Fruit fly (Drosophila melanogaster) whole organism, embryonic: ENCODE results near the gene CG11699.

Experiments
- CG11456 ChIP-seq: fragments of 200-800 bp; sonication (Bioruptor generic); IDR thresholded peaks from 3 replicates; pipeline ENCODE4 v1.3.6; 2022; ENCODE audit warnings: missing biosample characterization, missing genetic modification characterization
- CG11696 ChIP-seq: fragments of 200-800 bp; sonication (Bioruptor generic); IDR thresholded peaks from 2 replicates; pipeline ENCODE4 v1.3.6; 2022; ENCODE audit warnings: missing biosample characterization, missing genetic modification characterization
- CG12391 ChIP-seq: fragments of 200-800 bp; sonication (Bioruptor generic); optimal IDR thresholded peaks from 3 replicates; lab custom pipeline; 2018; ENCODE audit warnings: missing biosample characterization, mild to moderate bottlenecking, missing genetic modification characterization, moderate library complexity
- CG13123 ChIP-seq: fragments of 200-800 bp; sonication (Bioruptor generic); optimal IDR thresholded peaks from 2 replicates; lab custom pipeline; 2016; ENCODE audit warnings: missing biosample characterization, missing genetic modification characterization
- CG13424 ChIP-seq: fragments of 200-800 bp; sonication (Bioruptor generic); optimal IDR thresholded peaks from 2 replicates; lab custom pipeline; 2019; ENCODE audit warnings: missing biosample characterization, mild to moderate bottlenecking, missing genetic modification characterization, moderate library complexity
- CG14014 ChIP-seq: fragments of 200-800 bp; sonication (Bioruptor generic); IDR thresholded peaks from 2 replicates; pipeline ENCODE4 v1.3.6; 2022; ENCODE audit warnings: missing biosample characterization, missing genetic modification characterization
- CG14710 ChIP-seq: fragments of 200-800 bp; sonication (Bioruptor generic); optimal IDR thresholded peaks from 3 replicates; lab custom pipeline; 2019; ENCODE audit warnings: missing biosample characterization, mild to moderate bottlenecking, missing genetic modification characterization, moderate library complexity
- CG17359 ChIP-seq: fragments of 200-800 bp; sonication (Bioruptor generic); optimal IDR thresholded peaks from 3 replicates; lab custom pipeline; 2018; ENCODE audit warnings: missing biosample characterization, mild to moderate bottlenecking, missing genetic modification characterization, moderate library complexity
- CG17802 ChIP-seq: fragments of 200-800 bp; sonication (Bioruptor generic); optimal IDR thresholded peaks from 2 replicates; lab custom pipeline; 2018; ENCODE audit warnings: missing biosample characterization, mild to moderate bottlenecking, missing genetic modification characterization, moderate library complexity
- CG18476 ChIP-seq: fragments of 200-800 bp; sonication (Bioruptor generic); optimal IDR thresholded peaks from 2 replicates; lab custom pipeline; 2016; ENCODE audit warnings: missing biosample characterization, mild to moderate bottlenecking, missing genetic modification characterization
- CG2678 ChIP-seq: fragments of 200-800 bp; sonication (Bioruptor generic); optimal IDR thresholded peaks from 3 replicates; lab custom pipeline; 2019; ENCODE audit warnings: missing biosample characterization, mild to moderate bottlenecking, missing genetic modification characterization, moderate library complexity
- CG2875 ChIP-seq: fragments of 200-800 bp; sonication (Bioruptor generic); optimal IDR thresholded peaks from 2 replicates; lab custom pipeline; 2017; ENCODE audit warnings: missing biosample characterization, mild to moderate bottlenecking, missing genetic modification characterization, missing genetic modification reagents
- CG3065 ChIP-seq: fragments of 200-800 bp; sonication (Bioruptor generic); optimal IDR thresholded peaks from 2 replicates; lab custom pipeline; 2016; ENCODE audit warnings: missing biosample characterization, missing genetic modification characterization
- CG34422 ChIP-seq: fragments of 200-800 bp; sonication (Bioruptor generic); IDR thresholded peaks from 3 replicates; pipeline ENCODE4 v1.3.6; 2022; ENCODE audit warnings: missing biosample characterization, missing genetic modification characterization
- CG5245 ChIP-seq: fragments of 200-800 bp; sonication (Bioruptor generic); optimal IDR thresholded peaks from 3 replicates; lab custom pipeline; 2016; ENCODE audit warnings: missing biosample characterization, missing genetic modification characterization
- CG6689 ChIP-seq: fragments of 200-800 bp; sonication (Bioruptor generic); IDR thresholded peaks from 2 replicates; pipeline ENCODE4 v1.3.6; 2022; ENCODE audit warnings: missing biosample characterization, missing genetic modification characterization
- CG7271 ChIP-seq: fragments of 200-800 bp; sonication (Bioruptor generic); optimal IDR thresholded peaks from 2 replicates; lab custom pipeline; 2018; ENCODE audit warnings: missing biosample characterization, mild to moderate bottlenecking, missing genetic modification characterization, moderate library complexity
- CG7928 ChIP-seq: fragments of 200-800 bp; sonication (Bioruptor generic); optimal IDR thresholded peaks from 2 replicates; lab custom pipeline; 2017; ENCODE audit warnings: missing biosample characterization, mild to moderate bottlenecking, missing genetic modification characterization
- CG8359 ChIP-seq: fragments of 200-800 bp; sonication (Bioruptor generic); optimal IDR thresholded peaks from 2 replicates; lab custom pipeline; 2017; ENCODE audit warnings: missing biosample characterization, mild to moderate bottlenecking, missing genetic modification characterization, borderline replicate concordance
- Camta ChIP-seq: fragments of 200-800 bp; sonication (Bioruptor generic); optimal IDR thresholded peaks from 2 replicates; lab custom pipeline; 2016; ENCODE audit warnings: missing biosample characterization, missing genetic modification characterization
- Chrac-16 ChIP-seq: fragments of 200-800 bp; sonication (Bioruptor generic); optimal IDR thresholded peaks from 3 replicates; lab custom pipeline; 2016; ENCODE audit warnings: missing biosample characterization, missing genetic modification characterization
- Doc3 ChIP-seq: fragments of 200-800 bp; sonication (Bioruptor generic); IDR thresholded peaks from 3 replicates; pipeline ENCODE4 v1.3.6; 2022; ENCODE audit warnings: missing biosample characterization, missing genetic modification characterization; ENCODE audit not compliant: partially characterized antibody
- Ets65A ChIP-seq: fragments of 200-800 bp; sonication (Bioruptor generic); peaks from one replicate; lab custom pipeline; 2016; ENCODE audit warnings: missing biosample characterization, missing genetic modification characterization
- HHEX ChIP-seq: fragments of 200-800 bp; sonication (Bioruptor generic); optimal IDR thresholded peaks from 3 replicates; lab custom pipeline; 2017; ENCODE audit warnings: missing biosample characterization, mild to moderate bottlenecking, missing genetic modification characterization, missing genetic modification reagents
- Hey ChIP-seq: fragments of 200-800 bp; sonication (Bioruptor generic); optimal IDR thresholded peaks from 3 replicates; lab custom pipeline; 2018; ENCODE audit warnings: missing biosample characterization, mild to moderate bottlenecking, missing genetic modification characterization
- Hr51 ChIP-seq, 2 experiments: fragments of 200-800 bp; sonication (Bioruptor generic); optimal IDR thresholded peaks; 2 replicates in 1 of 2; 3 replicates in 1 of 2; lab custom pipeline; 2016 to 2018; ENCODE audit warnings: missing biosample characterization in 2 of 2, missing genetic modification characterization in 2 of 2, mild to moderate bottlenecking in 1 of 2, moderate library complexity in 1 of 2
- MESR4 ChIP-seq: fragments of 200-800 bp; sonication (Bioruptor generic); optimal IDR thresholded peaks from 2 replicates; lab custom pipeline; 2018; ENCODE audit warnings: missing biosample characterization, mild to moderate bottlenecking, missing genetic modification characterization, moderate library complexity
- Opbp ChIP-seq: fragments of 200-800 bp; sonication (Bioruptor generic); IDR thresholded peaks from 3 replicates; pipeline ENCODE4 v1.3.6; 2022; ENCODE audit warnings: missing biosample characterization, missing genetic modification characterization; ENCODE audit not compliant: partially characterized antibody
- Optix ChIP-seq: fragments of 200-800 bp; sonication (Bioruptor generic); IDR thresholded peaks from 3 replicates; pipeline ENCODE4 v1.3.6; 2022; ENCODE audit warnings: missing biosample characterization, missing genetic modification characterization
- Sox100B ChIP-seq: fragments of 200-800 bp; sonication (Bioruptor generic); optimal IDR thresholded peaks from 3 replicates; lab custom pipeline; 2018; ENCODE audit warnings: missing biosample characterization, mild to moderate bottlenecking, missing genetic modification characterization
- Taf1 ChIP-seq: fragments of 200-800 bp; sonication (Bioruptor generic); IDR thresholded peaks from 2 replicates; pipeline ENCODE4 v1.3.6; 2022; ENCODE audit warnings: missing biosample characterization, missing genetic modification characterization
- cg ChIP-seq: fragments of 200-800 bp; sonication (Bioruptor generic); optimal IDR thresholded peaks from 3 replicates; lab custom pipeline; 2019; ENCODE audit warnings: missing biosample characterization, mild to moderate bottlenecking, missing genetic modification characterization, moderate library complexity
- croc ChIP-seq: fragments of 200-800 bp; sonication (Bioruptor generic); conservative IDR thresholded peaks from 3 replicates; pipeline ENCODE4 v1.3.6; 2022; ENCODE audit warnings: missing biosample characterization, missing genetic modification characterization
- en ChIP-seq: fragments of 200-800 bp; sonication (Bioruptor generic); optimal IDR thresholded peaks from 2 replicates; lab custom pipeline; 2016; ENCODE audit warnings: missing biosample characterization, missing genetic modification characterization
- esg ChIP-seq: fragments of 200-800 bp; sonication (Bioruptor generic); conservative IDR thresholded peaks from 2 replicates; pipeline ENCODE4 v1.3.6; 2022; ENCODE audit warnings: missing biosample characterization, missing genetic modification characterization
- eyg ChIP-seq: fragments of 200-800 bp; sonication (Bioruptor generic); optimal IDR thresholded peaks from 3 replicates; lab custom pipeline; 2016; ENCODE audit warnings: missing biosample characterization, missing genetic modification characterization
- fd64A ChIP-seq: fragments of 200-800 bp; sonication (Bioruptor generic); optimal IDR thresholded peaks from 3 replicates; lab custom pipeline; 2018; ENCODE audit warnings: missing biosample characterization, mild to moderate bottlenecking, missing genetic modification characterization
- fd96Cb ChIP-seq: fragments of 200-800 bp; sonication (Bioruptor generic); optimal IDR thresholded peaks from 2 replicates; lab custom pipeline; 2018; ENCODE audit warnings: missing biosample characterization, mild to moderate bottlenecking, missing genetic modification characterization, moderate library complexity
- gce ChIP-seq: fragments of 200-800 bp; sonication (Bioruptor generic); IDR thresholded peaks from 3 replicates; pipeline ENCODE4 v1.3.6; 2022; ENCODE audit warnings: missing biosample characterization, missing genetic modification characterization
- hb ChIP-seq: fragments of 200-800 bp; sonication (Bioruptor generic); IDR thresholded peaks from 3 replicates; pipeline ENCODE4 v1.3.6; 2022; ENCODE audit warnings: missing biosample characterization, missing genetic modification characterization; ENCODE audit not compliant: partially characterized antibody
- insv ChIP-seq, 2 experiments: fragments of 200-800 bp; sonication (Bioruptor generic); optimal IDR thresholded peaks; 3 replicates each; lab custom pipeline; 2016 to 2018; ENCODE audit warnings: missing biosample characterization in 2 of 2, missing genetic modification characterization in 2 of 2
- nmo ChIP-seq: fragments of 200-800 bp; sonication (Bioruptor generic); optimal IDR thresholded peaks from 2 replicates; lab custom pipeline; 2018; ENCODE audit warnings: missing biosample characterization, mild to moderate bottlenecking, missing genetic modification characterization, moderate library complexity
- pan ChIP-seq, 4 experiments: fragments of >200 bp in 3 of 4; fragments of 200-800 bp in 1 of 4; sonication (Bioruptor generic) in 1 of 4; optimal IDR thresholded peaks in 3 of 4; IDR thresholded peaks in 1 of 4; 2 replicates each; pipeline versions ENCODE4 v1.3.6 to Lab custom; 2017 to 2022; ENCODE audit warnings: missing biosample characterization in 2 of 4, missing genetic modification characterization in 2 of 4, mixed read lengths in 1 of 4
- run ChIP-seq: fragments of 200-800 bp; sonication (Bioruptor generic); optimal IDR thresholded peaks from 3 replicates; lab custom pipeline; 2018; ENCODE audit warnings: missing biosample characterization, mild to moderate bottlenecking, missing genetic modification characterization
- scrt ChIP-seq: fragments of 200-800 bp; sonication (Bioruptor generic); optimal IDR thresholded peaks from 2 replicates; lab custom pipeline; 2018; ENCODE audit warnings: missing biosample characterization, mild to moderate bottlenecking, missing genetic modification characterization, moderate library complexity
- slou ChIP-seq: fragments of 200-800 bp; sonication (Bioruptor generic); optimal IDR thresholded peaks from 3 replicates; lab custom pipeline; 2016; ENCODE audit warnings: missing biosample characterization, missing genetic modification characterization
- sna ChIP-seq: fragments of 200-800 bp; sonication (Bioruptor generic); IDR thresholded peaks from 2 replicates; pipeline ENCODE4 v1.3.6; 2022; ENCODE audit warnings: missing biosample characterization, missing genetic modification characterization; ENCODE audit not compliant: partially characterized antibody
- unc-4 ChIP-seq: fragments of 200-800 bp; sonication (Bioruptor generic); IDR thresholded peaks from 2 replicates; pipeline ENCODE4 v1.3.6; 2022; ENCODE audit warnings: missing biosample characterization, missing genetic modification characterization; ENCODE audit not compliant: partially characterized antibody
- vvl ChIP-seq: fragments of 200-800 bp; sonication (Bioruptor generic); IDR thresholded peaks from 2 replicates; pipeline ENCODE4 v1.3.6; 2022; ENCODE audit warnings: missing biosample characterization, missing genetic modification characterization
- zfh1 ChIP-seq: fragments of 200-800 bp; sonication (Bioruptor generic); IDR thresholded peaks from 3 replicates; pipeline ENCODE4 v1.3.6; 2022; ENCODE audit warnings: missing biosample characterization, missing genetic modification characterization

CG11699 gene

dm6 chrX:11555070-11555469 lies 15.4 kb upstream of the CG11699 start (continued):
- no peak for TF ChIP-seq cg (GFP tag; lab: Kevin White, UChicago)
- TF ChIP-seq scrt, result no peak
- TF ChIP-seq CG13123 (GFP tag; lab: Kevin White, UChicago), result no peak
- no peak for TF ChIP-seq Ets65A (GFP tag; lab: Kevin White, UChicago)
- TF ChIP-seq eyg (GFP tag; lab: Kevin White, UChicago), result no peak
- TF ChIP-seq gce (GFP tag; lab: Robert Waterston, UW), result no peak
- no peak for TF ChIP-seq Doc3 (GFP tag; lab: Robert Waterston, UW)
- no peak for TF ChIP-seq en
- no peak for TF ChIP-seq fd64A (GFP tag; lab: Kevin White, UChicago)
- TF ChIP-seq HHEX (GFP tag; lab: Kevin White, UChicago), result no peak
- no peak for TF ChIP-seq CG7928 (GFP tag; lab: Kevin White, UChicago)
- no peak for TF ChIP-seq Sox100B (GFP tag; lab: Kevin White, UChicago)
- no peak for TF ChIP-seq CG34422 (GFP tag; lab: Robert Waterston, UW)
- TF ChIP-seq Taf1 (GFP tag; lab: Robert Waterston, UW), result no peak
- TF ChIP-seq CG7271 (tag; lab: Kevin White, UChicago), result no peak
- TF ChIP-seq CG18476 (GFP tag; lab: Kevin White, UChicago), result no peak
- no peak for TF ChIP-seq esg
- TF ChIP-seq CG2678 (tag; lab: Kevin White, UChicago), result peak; percentile 21
- no peak for TF ChIP-seq nmo
- TF ChIP-seq CG8359 (GFP tag; lab: Kevin White, UChicago), result no peak
- TF ChIP-seq Hey, result no peak
- no peak for TF ChIP-seq CG6689
- peak; percentile 0 for TF ChIP-seq CG13424 (tag; lab: Kevin White, UChicago)
- TF ChIP-seq CG11456 (GFP tag; lab: Robert Waterston, UW), result no peak
- no peak for TF ChIP-seq slou (GFP tag; lab: Kevin White, UChicago)
- TF ChIP-seq Chrac-16 (GFP tag; lab: Kevin White, UChicago), result no peak
- no peak for TF ChIP-seq sna (GFP tag; lab: Robert Waterston, UW)
- no peak for TF ChIP-seq CG17802
- no peak for TF ChIP-seq CG3065 (GFP tag; lab: Kevin White, UChicago)
- TF ChIP-seq hb, result no peak
- TF ChIP-seq MESR4 (GFP tag; lab: Kevin White, UChicago), result no peak
- no peak for TF ChIP-seq Camta (GFP tag; lab: Kevin White, UChicago)
- TF ChIP-seq CG5245, result no peak
- peak in 1 of 2 experiments; percentile 14 for TF ChIP-seq Hr51 (GFP tag; optimal IDR thresholded peaks at IDR 0.05; lab: Kevin White, UChicago)
- no peak for TF ChIP-seq run
- no peak for TF ChIP-seq insv (GFP tag; optimal IDR thresholded peaks at IDR 0.05; lab: Kevin White, UChicago)
- TF ChIP-seq CG2875 (GFP tag; lab: Kevin White, UChicago), result no peak
- TF ChIP-seq unc-4, result no peak
- peak; percentile 2 for TF ChIP-seq CG12391 (tag; lab: Kevin White, UChicago)
- TF ChIP-seq croc (GFP tag; lab: Robert Waterston, UW), result no peak
- TF ChIP-seq fd96Cb, result no peak
- TF ChIP-seq pan (optimal IDR thresholded peaks at IDR 0.05; lab: Kevin White, UChicago), result no peak
- TF ChIP-seq pan (GFP tag; optimal IDR thresholded peaks at IDR 0.05 in 1 of 2, IDR thresholded peaks at IDR 0.05 in 1 of 2), result peak in 1 of 2 experiments; percentile 41
- TF ChIP-seq CG14710 (tag; lab: Kevin White, UChicago), result no peak
- TF ChIP-seq Optix (GFP tag; lab: Robert Waterston, UW), result no peak
- no peak for TF ChIP-seq zfh1
- TF ChIP-seq CG11696 (GFP tag; lab: Robert Waterston, UW), result 0 out of 2 replicates have a peak, but pooled peaks have one; percentile 47
- 0 out of 2 replicates have a peak, but pooled peaks have one; percentile 33 for TF ChIP-seq vvl (GFP tag; lab: Robert Waterston, UW)
- peak; percentile 30; the same call in 1 of the 2 replicates for TF ChIP-seq CG14014
- TF ChIP-seq CG17359, result peak; percentile 5
- TF ChIP-seq Opbp (GFP tag; lab: Robert Waterston, UW), result no peak
